Fruit fly (Drosophila melanogaster) whole organism, embryonic: ENCODE measurements around the gene awd.
A peak's percentile ranks its signal among the peaks of the same experiment; 100 is the strongest.

Source experiments
- Awh ChIP-seq: fragments of 200-800 bp; sonication (Bioruptor generic); IDR thresholded peaks from 2 replicates; pipeline ENCODE4, ENCODE4 v1.3.6; 2022; ENCODE audit warnings: missing biosample characterization, missing genetic modification characterization
- B-H1 ChIP-seq: fragments of 200-800 bp; sonication (Bioruptor generic); IDR thresholded peaks from 3 replicates; pipeline ENCODE4 v1.3.6; 2022; ENCODE audit warnings: missing biosample characterization, missing genetic modification characterization
- CG10321 ChIP-seq: fragments of 200-800 bp; sonication (Bioruptor generic); IDR thresholded peaks from 2 replicates; pipeline ENCODE4 v1.3.6; 2022; ENCODE audit warnings: missing biosample characterization, missing genetic modification characterization
- CG10565 ChIP-seq: fragments of 200-800 bp; sonication (Bioruptor generic); optimal IDR thresholded peaks from 3 replicates; lab custom pipeline; 2016; ENCODE audit warnings: missing biosample characterization, mild to moderate bottlenecking, missing genetic modification characterization
- CG11247 ChIP-seq: fragments of 200-800 bp; sonication (Bioruptor generic); IDR thresholded peaks from 2 replicates; pipeline ENCODE4 v1.3.6; 2022; ENCODE audit warnings: missing biosample characterization, missing genetic modification characterization
- CG11398 ChIP-seq: fragments of 200-800 bp; sonication (Bioruptor generic); optimal IDR thresholded peaks from 2 replicates; lab custom pipeline; 2016; ENCODE audit warnings: missing biosample characterization, missing genetic modification characterization
- CG11696 ChIP-seq: fragments of 200-800 bp; sonication (Bioruptor generic); IDR thresholded peaks from 2 replicates; pipeline ENCODE4 v1.3.6; 2022; ENCODE audit warnings: missing biosample characterization, missing genetic modification characterization
- CG12391 ChIP-seq: fragments of 200-800 bp; sonication (Bioruptor generic); optimal IDR thresholded peaks from 3 replicates; lab custom pipeline; 2018; ENCODE audit warnings: missing biosample characterization, mild to moderate bottlenecking, missing genetic modification characterization, moderate library complexity
- CG12744 ChIP-seq: fragments of 200-800 bp; sonication (Bioruptor generic); optimal IDR thresholded peaks from 2 replicates; lab custom pipeline; 2016; ENCODE audit warnings: missing biosample characterization, missing genetic modification characterization
- CG14441 ChIP-seq: fragments of 200-800 bp; sonication (Bioruptor generic); IDR thresholded peaks from 2 replicates; pipeline ENCODE4 v1.3.6; 2022; ENCODE audit warnings: missing biosample characterization, missing genetic modification characterization
- CG14667 ChIP-seq: fragments of 200-800 bp; sonication (Bioruptor generic); IDR thresholded peaks from 2 replicates; pipeline ENCODE4 v1.3.6; 2022; ENCODE audit warnings: missing biosample characterization, missing genetic modification characterization
- CG14710 ChIP-seq: fragments of 200-800 bp; sonication (Bioruptor generic); optimal IDR thresholded peaks from 3 replicates; lab custom pipeline; 2019; ENCODE audit warnings: missing biosample characterization, mild to moderate bottlenecking, missing genetic modification characterization, moderate library complexity
- CG1602 ChIP-seq: fragments of 200-800 bp; sonication (Bioruptor generic); optimal IDR thresholded peaks from 3 replicates; lab custom pipeline; 2016; ENCODE audit warnings: missing biosample characterization, missing genetic modification characterization
- CG16779 ChIP-seq: fragments of 200-800 bp; sonication (Bioruptor generic); IDR thresholded peaks from 2 replicates; pipeline ENCODE4 v1.3.6; 2022; ENCODE audit warnings: missing biosample characterization, missing genetic modification characterization
- CG17568 ChIP-seq: fragments of 200-800 bp; sonication (Bioruptor generic); optimal IDR thresholded peaks from 2 replicates; lab custom pipeline; 2018; ENCODE audit warnings: missing biosample characterization, mild to moderate bottlenecking, missing genetic modification characterization, moderate library complexity
- CG17802 ChIP-seq: fragments of 200-800 bp; sonication (Bioruptor generic); optimal IDR thresholded peaks from 2 replicates; lab custom pipeline; 2018; ENCODE audit warnings: missing biosample characterization, mild to moderate bottlenecking, missing genetic modification characterization, moderate library complexity
- CG2875 ChIP-seq: fragments of 200-800 bp; sonication (Bioruptor generic); optimal IDR thresholded peaks from 2 replicates; lab custom pipeline; 2017; ENCODE audit warnings: missing biosample characterization, mild to moderate bottlenecking, missing genetic modification characterization, missing genetic modification reagents
- CG3726 ChIP-seq: fragments of 200-800 bp; sonication (Bioruptor generic); IDR thresholded peaks from 3 replicates; pipeline ENCODE4, ENCODE4 v1.3.6; 2022; ENCODE audit warnings: missing biosample characterization, missing genetic modification characterization
- CG6272 ChIP-seq: fragments of 200-800 bp; sonication (Bioruptor generic); IDR thresholded peaks from 2 replicates; pipeline ENCODE4 v1.3.6; 2022; ENCODE audit warnings: missing biosample characterization, missing genetic modification characterization
- CG6683 ChIP-seq: fragments of 200-800 bp; sonication (Bioruptor generic); optimal IDR thresholded peaks from 2 replicates; lab custom pipeline; 2017; ENCODE audit warnings: missing biosample characterization, mild to moderate bottlenecking, missing genetic modification characterization, missing genetic modification reagents
- CG6791 ChIP-seq: fragments of 200-800 bp; sonication (Bioruptor generic); IDR thresholded peaks from 3 replicates; pipeline ENCODE4 v1.3.6; 2022; ENCODE audit warnings: missing biosample characterization, missing genetic modification characterization; ENCODE audit not compliant: partially characterized antibody
- CG7987 ChIP-seq: fragments of 200-800 bp; sonication (Bioruptor generic); optimal IDR thresholded peaks from 2 replicates; lab custom pipeline; 2018; ENCODE audit warnings: missing biosample characterization, mild to moderate bottlenecking, missing genetic modification characterization, moderate library complexity
- CG9817 ChIP-seq: fragments of 200-800 bp; sonication (Bioruptor generic); optimal IDR thresholded peaks from 2 replicates; lab custom pipeline; 2018; ENCODE audit warnings: missing biosample characterization, mild to moderate bottlenecking, missing genetic modification characterization, moderate library complexity
- Chrac-16 ChIP-seq: fragments of 200-800 bp; sonication (Bioruptor generic); optimal IDR thresholded peaks from 3 replicates; lab custom pipeline; 2016; ENCODE audit warnings: missing biosample characterization, missing genetic modification characterization
- Doc2 ChIP-seq: fragments of 200-800 bp; sonication (Bioruptor generic); IDR thresholded peaks from 2 replicates; pipeline ENCODE4 v1.3.6; 2022; ENCODE audit warnings: missing biosample characterization, missing genetic modification characterization
- Dref ChIP-seq: fragments of 200-800 bp; sonication (Bioruptor generic); IDR thresholded peaks from 2 replicates; pipeline ENCODE4 v1.3.6; 2022; ENCODE audit warnings: missing biosample characterization, missing genetic modification characterization
- Drgx ChIP-seq: fragments of 200-800 bp; sonication (Bioruptor generic); IDR thresholded peaks from 2 replicates; pipeline ENCODE4 v1.3.6; 2022; ENCODE audit warnings: missing biosample characterization, missing genetic modification characterization
- E2f1 ChIP-seq: fragments of 200-800 bp; sonication (Bioruptor generic); IDR thresholded peaks from 2 replicates; pipeline ENCODE4 v1.3.6; 2022; ENCODE audit warnings: missing biosample characterization, missing genetic modification characterization
- HLH4C ChIP-seq: fragments of 200-800 bp; sonication (Bioruptor generic); IDR thresholded peaks from 3 replicates; pipeline ENCODE4 v1.3.6; 2022; ENCODE audit warnings: missing biosample characterization, missing genetic modification characterization; ENCODE audit not compliant: partially characterized antibody
- Kr ChIP-seq: fragments of 200-800 bp; sonication (Bioruptor generic); optimal IDR thresholded peaks from 2 replicates; lab custom pipeline; 2017; ENCODE audit warnings: missing biosample characterization, mild to moderate bottlenecking, missing genetic modification characterization
- Lhr ChIP-seq: fragments of 200-800 bp; sonication (Bioruptor generic); optimal IDR thresholded peaks from 3 replicates; lab custom pipeline; 2017; ENCODE audit warnings: mild to moderate bottlenecking, missing biosample characterization, missing genetic modification reagents, missing genetic modification characterization
- MTF-1 ChIP-seq: fragments of 200-800 bp; sonication (Bioruptor generic); optimal IDR thresholded peaks from 2 replicates; lab custom pipeline; 2018; ENCODE audit warnings: missing biosample characterization, mild to moderate bottlenecking, missing genetic modification characterization, borderline replicate concordance
- Mad ChIP-seq: fragments of 200-800 bp; sonication (Bioruptor generic); optimal IDR thresholded peaks from 2 replicates; lab custom pipeline; 2016; ENCODE audit warnings: missing biosample characterization, missing genetic modification characterization
- Poxn ChIP-seq: fragments of 200-800 bp; sonication (Bioruptor generic); IDR thresholded peaks from 2 replicates; pipeline ENCODE4 v1.3.6; 2022; ENCODE audit warnings: missing biosample characterization, missing genetic modification characterization
- Sin3A ChIP-seq: fragments of >200 bp; optimal IDR thresholded peaks from 2 replicates; lab custom pipeline; 2018
- Spps ChIP-seq: fragments of 200-800 bp; sonication (Bioruptor generic); optimal IDR thresholded peaks from 2 replicates; lab custom pipeline; 2018; ENCODE audit warnings: missing biosample characterization, mild to moderate bottlenecking, missing genetic modification characterization
- ase ChIP-seq: fragments of 200-800 bp; sonication (Bioruptor generic); IDR thresholded peaks from 3 replicates; pipeline ENCODE4 v1.3.6; 2022; ENCODE audit warnings: missing biosample characterization, missing genetic modification characterization
- ato ChIP-seq: fragments of 200-800 bp; sonication (Bioruptor generic); IDR thresholded peaks from 2 replicates; pipeline ENCODE4 v1.3.6; 2022; ENCODE audit warnings: missing biosample characterization, missing genetic modification characterization; ENCODE audit not compliant: partially characterized antibody
- br ChIP-seq: fragments of >200 bp; optimal IDR thresholded peaks from 2 replicates; lab custom pipeline; 2017
- cad ChIP-seq: fragments of >200 bp; optimal IDR thresholded peaks from 2 replicates; lab custom pipeline; 2017; ENCODE audit warnings: missing biosample characterization, missing genetic modification characterization
- crc ChIP-seq: fragments of 200-800 bp; sonication (Bioruptor generic); optimal IDR thresholded peaks from 2 replicates; lab custom pipeline; 2016; ENCODE audit warnings: missing biosample characterization, missing genetic modification characterization
- crp ChIP-seq, 2 experiments: fragments of 200-800 bp; sonication (Bioruptor generic); optimal IDR thresholded peaks; 2 replicates in 1 of 2; 3 replicates in 1 of 2; lab custom pipeline; 2017; ENCODE audit warnings: missing biosample characterization in 2 of 2, missing genetic modification characterization in 2 of 2, mild to moderate bottlenecking in 1 of 2, moderate library complexity in 1 of 2
- gcm ChIP-seq: fragments of 200-800 bp; sonication (Bioruptor generic); optimal IDR thresholded peaks from 2 replicates; lab custom pipeline; 2019; ENCODE audit warnings: missing biosample characterization, mild to moderate bottlenecking, missing genetic modification characterization, moderate library complexity
- hkb ChIP-seq, 2 experiments: fragments of 200-800 bp in 1 of 2; fragments of >200 bp in 1 of 2; sonication (Bioruptor generic) in 1 of 2; IDR thresholded peaks in 1 of 2; optimal IDR thresholded peaks in 1 of 2; 2 replicates each; pipeline versions ENCODE4 v1.3.6 to Lab custom; 2017 to 2022; ENCODE audit warnings: missing biosample characterization in 1 of 2, missing genetic modification characterization in 1 of 2
- lov ChIP-seq, 2 experiments: fragments of 200-800 bp in 1 of 2; fragments of >200 bp in 1 of 2; sonication (Bioruptor generic) in 1 of 2; IDR thresholded peaks in 1 of 2; optimal IDR thresholded peaks in 1 of 2; 2 replicates in 1 of 2; 3 replicates in 1 of 2; pipeline versions ENCODE4 v1.3.6 to Lab custom; 2017 to 2022; ENCODE audit warnings: missing biosample characterization in 1 of 2, missing genetic modification characterization in 1 of 2
- nerfin-2 ChIP-seq: fragments of 200-800 bp; sonication (Bioruptor generic); IDR thresholded peaks from 2 replicates; pipeline ENCODE4 v1.3.6; 2022; ENCODE audit warnings: missing biosample characterization, missing genetic modification characterization; ENCODE audit not compliant: partially characterized antibody
- seq ChIP-seq: fragments of 200-800 bp; sonication (Bioruptor generic); IDR thresholded peaks from 2 replicates; pipeline ENCODE4 v1.3.6; 2022; ENCODE audit warnings: missing biosample characterization, missing genetic modification characterization
- sr ChIP-seq: fragments of 200-800 bp; sonication (Bioruptor generic); IDR thresholded peaks from 3 replicates; pipeline ENCODE4 v1.3.6; 2022; ENCODE audit warnings: missing biosample characterization, missing genetic modification characterization
- ttk ChIP-seq: fragments of 200-800 bp; sonication (Bioruptor generic); IDR thresholded peaks from 2 replicates; pipeline ENCODE4 v2.1.2; 2022; ENCODE audit warnings: missing biosample characterization, missing genetic modification characterization
- unpg ChIP-seq: fragments of 200-800 bp; sonication (Bioruptor generic); optimal IDR thresholded peaks from 3 replicates; lab custom pipeline; 2018; ENCODE audit warnings: missing biosample characterization, mild to moderate bottlenecking, missing genetic modification characterization, moderate library complexity

The awd gene

dm6 chr3R:31723206-31723933, 22.5 kb downstream of the awd start (continued):
- no peak for TF ChIP-seq CG17802 (tag; lab: Kevin White, UChicago)
- TF ChIP-seq hkb (optimal IDR thresholded peaks at IDR 0.05; lab: Kevin White, UChicago), result no peak
- no peak for TF ChIP-seq hkb (GFP tag; IDR thresholded peaks at IDR 0.05; lab: Robert Waterston, UW)
- TF ChIP-seq Doc2 (GFP tag; lab: Robert Waterston, UW), result no peak
- no peak for TF ChIP-seq CG10565 (GFP tag; lab: Kevin White, UChicago)
- TF ChIP-seq Poxn (GFP tag; lab: Robert Waterston, UW), result no peak
- no peak for TF ChIP-seq Chrac-16 (GFP tag; lab: Kevin White, UChicago)
- TF ChIP-seq CG12744, result no peak
- no peak for TF ChIP-seq ato
- TF ChIP-seq CG12391 (tag; lab: Kevin White, UChicago), result peak; percentile 44
- TF ChIP-seq Spps (tag; lab: Kevin White, UChicago), result no peak
- TF ChIP-seq seq (GFP tag; lab: Robert Waterston, UW), result no peak
- TF ChIP-seq CG6272 (GFP tag; lab: Robert Waterston, UW), result no peak
- no peak for TF ChIP-seq gcm
- TF ChIP-seq Sin3A, result no peak
- TF ChIP-seq CG9817, result no peak
- TF ChIP-seq Mad (GFP tag; lab: Kevin White, UChicago), result no peak
- TF ChIP-seq CG3726, result no peak
- TF ChIP-seq Dref (GFP tag; lab: Robert Waterston, UW), result no peak
- TF ChIP-seq ttk (GFP tag; lab: Robert Waterston, UW), result no peak
- TF ChIP-seq CG14667 (GFP tag; lab: Robert Waterston, UW), result no peak
- no peak for TF ChIP-seq CG6791 (GFP tag; lab: Robert Waterston, UW)
- no peak for TF ChIP-seq CG11247 (GFP tag; lab: Robert Waterston, UW)
- no peak for TF ChIP-seq CG2875 (GFP tag; lab: Kevin White, UChicago)
- peak; percentile 31 for TF ChIP-seq CG14710 (tag; lab: Kevin White, UChicago)
- TF ChIP-seq Lhr (GFP tag; lab: Kevin White, UChicago), result no peak
- TF ChIP-seq CG6683 (GFP tag; lab: Kevin White, UChicago), result no peak
- TF ChIP-seq E2f1 (GFP tag; lab: Robert Waterston, UW), result no peak
- TF ChIP-seq CG1602, result no peak
- no peak for TF ChIP-seq CG14441
- TF ChIP-seq crc (GFP tag; lab: Kevin White, UChicago), result no peak
- TF ChIP-seq unpg (GFP tag; lab: Kevin White, UChicago), result peak; percentile 4
- no peak for TF ChIP-seq CG11696 (GFP tag; lab: Robert Waterston, UW)
- no peak for TF ChIP-seq Kr (GFP tag; lab: Kevin White, UChicago)
- TF ChIP-seq lov (optimal IDR thresholded peaks at IDR 0.05; lab: Kevin White, UChicago), result no peak
- TF ChIP-seq lov (GFP tag; IDR thresholded peaks at IDR 0.05; lab: Robert Waterston, UW), result no peak
- TF ChIP-seq CG17568 (GFP tag; lab: Kevin White, UChicago), result no peak
- TF ChIP-seq nerfin-2, result no peak
- TF ChIP-seq Drgx, result peak; percentile 47; the same call in 1 of the 2 replicates
- TF ChIP-seq CG10321 (GFP tag; lab: Robert Waterston, UW), result no peak
- TF ChIP-seq MTF-1 (GFP tag; lab: Kevin White, UChicago), result no peak
- TF ChIP-seq ase (GFP tag; lab: Robert Waterston, UW), result no peak
- TF ChIP-seq HLH4C, result no peak
- no peak for TF ChIP-seq br (lab: Kevin White, UChicago)
- no peak for TF ChIP-seq CG11398
- TF ChIP-seq CG7987, result no peak
- no peak for TF ChIP-seq Awh (GFP tag; lab: Robert Waterston, UW)
- no peak for TF ChIP-seq crp (GFP tag; optimal IDR thresholded peaks at IDR 0.05; lab: Kevin White, UChicago)
- TF ChIP-seq CG16779 (GFP tag; lab: Robert Waterston, UW), result no peak
- TF ChIP-seq B-H1 (GFP tag; lab: Robert Waterston, UW), result no peak
- no peak for TF ChIP-seq cad (GFP tag; lab: Kevin White, UChicago)
- TF ChIP-seq sr (GFP tag; lab: Robert Waterston, UW), result no peak
